Fruit fly (Drosophila melanogaster) whole organism, embryonic: ENCODE measurements around the gene CG32985.

Experiments
- CG13894 ChIP-seq: fragments of 200-800 bp; sonication (Bioruptor generic); optimal IDR thresholded peaks from 3 replicates; lab custom pipeline; 2018; ENCODE audit warnings: missing biosample characterization, mild to moderate bottlenecking, missing genetic modification characterization, moderate library complexity
- CG3065 ChIP-seq: fragments of 200-800 bp; sonication (Bioruptor generic); optimal IDR thresholded peaks from 2 replicates; lab custom pipeline; 2016; ENCODE audit warnings: missing biosample characterization, missing genetic modification characterization
- CTCF ChIP-seq: fragments of 200-800 bp; sonication (Bioruptor generic); optimal IDR thresholded peaks from 2 replicates; lab custom pipeline; 2017; ENCODE audit warnings: missing biosample characterization, mild to moderate bottlenecking, missing genetic modification characterization, moderate library complexity
- CkIIα-i1 ChIP-seq: fragments of 200-800 bp; sonication (Bioruptor generic); IDR thresholded peaks from 2 replicates; pipeline ENCODE4 v1.3.6; 2022; ENCODE audit warnings: missing biosample characterization, missing genetic modification characterization
- Drgx ChIP-seq: fragments of 200-800 bp; sonication (Bioruptor generic); IDR thresholded peaks from 2 replicates; pipeline ENCODE4 v1.3.6; 2022; ENCODE audit warnings: missing biosample characterization, missing genetic modification characterization
- Max ChIP-seq: fragments of 200-800 bp; sonication (Bioruptor generic); optimal IDR thresholded peaks from 2 replicates; lab custom pipeline; 2016; ENCODE audit warnings: missing biosample characterization, mild to moderate bottlenecking, missing genetic modification characterization
- ac ChIP-seq: fragments of 200-800 bp; sonication (Bioruptor generic); optimal IDR thresholded peaks from 3 replicates; lab custom pipeline; 2017; ENCODE audit warnings: missing biosample characterization, mild to moderate bottlenecking, missing genetic modification characterization
- corto ChIP-seq: fragments of 200-800 bp; sonication (Bioruptor generic); optimal IDR thresholded peaks from 2 replicates; lab custom pipeline; 2016; ENCODE audit warnings: missing biosample characterization, mild to moderate bottlenecking, missing genetic modification characterization, moderate library complexity
- gsb ChIP-seq: fragments of 200-800 bp; sonication (Bioruptor generic); IDR thresholded peaks from 2 replicates; pipeline ENCODE4 v1.3.6; 2022; ENCODE audit warnings: missing biosample characterization, missing genetic modification characterization
- gt ChIP-seq: fragments of 200-800 bp; sonication (Bioruptor generic); IDR thresholded peaks from 2 replicates; pipeline ENCODE4 v1.3.6; 2022; ENCODE audit warnings: missing biosample characterization, missing genetic modification characterization
- kay ChIP-seq: fragments of 200-800 bp; sonication (Bioruptor generic); optimal IDR thresholded peaks from 2 replicates; lab custom pipeline; 2016; ENCODE audit warnings: missing biosample characterization, missing genetic modification characterization
- oc ChIP-seq: fragments of 200-800 bp; sonication (Bioruptor generic); optimal IDR thresholded peaks from 2 replicates; lab custom pipeline; 2018; ENCODE audit warnings: missing biosample characterization, mild to moderate bottlenecking, missing genetic modification characterization, moderate library complexity
- zfh2 ChIP-seq: fragments of 200-800 bp; sonication (Bioruptor generic); optimal IDR thresholded peaks from 2 replicates; lab custom pipeline; 2016; ENCODE audit warnings: missing biosample characterization, missing genetic modification characterization

DNA sequence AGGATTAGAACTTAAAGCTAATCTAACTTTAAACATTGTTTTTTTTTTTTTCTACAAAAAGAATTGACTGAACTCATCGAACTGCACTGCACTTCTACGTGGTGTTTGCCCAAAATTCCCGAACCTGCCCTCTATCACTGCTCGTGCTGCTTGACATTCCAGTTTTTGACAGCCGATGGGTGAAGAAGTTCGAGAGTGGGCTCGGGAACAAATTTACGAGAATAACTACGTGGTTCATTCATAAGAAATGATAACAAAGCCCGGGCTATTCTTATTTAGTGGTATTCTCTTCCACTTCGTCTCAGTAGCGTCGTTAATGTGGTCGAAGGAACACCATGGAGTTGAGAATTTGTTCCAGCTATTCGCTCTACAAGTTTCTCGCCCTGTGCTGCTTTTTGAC, 4.9 kb downstream of the CG32985 start, which contains the start of gene CG18088:
- TF ChIP-seq Max (GFP tag; lab: Kevin White, UChicago): no peak
- no peak for TF ChIP-seq kay (GFP tag; lab: Kevin White, UChicago)
- TF ChIP-seq CG13894 (tag; lab: Kevin White, UChicago): no peak
- no peak for TF ChIP-seq CG3065 (GFP tag; lab: Kevin White, UChicago)
- TF ChIP-seq CkIIα-i1 (GFP tag; lab: Robert Waterston, UW): no peak
- TF ChIP-seq corto: no peak
- no peak for TF ChIP-seq zfh2 (GFP tag; lab: Kevin White, UChicago)
- no peak for TF ChIP-seq Drgx (GFP tag; lab: Robert Waterston, UW)
- no peak for TF ChIP-seq CTCF (GFP tag; lab: Kevin White, UChicago)
- no peak for TF ChIP-seq oc
- no peak for TF ChIP-seq gt (GFP tag; lab: Robert Waterston, UW)
- no peak for TF ChIP-seq gsb
- no peak for TF ChIP-seq ac (GFP tag; lab: Kevin White, UChicago)
